Worm (Caenorhabditis elegans): ENCODE measurements around the gene vha-15.

Gene vha-15

ce11 chrX:2246908-2247307, 9.2 kb downstream of the vha-15 start, which contains the start of gene AH9.1:
TSS of gene AH9.1 (minus strand) at chrX:2247008.
- TF ChIP-seq sem-4 (tag; optimal IDR thresholded peaks at IDR 0.05) (no peak), lin-39 (tag; optimal IDR thresholded peaks at IDR 0.05) (no peak)

- TF ChIP-seq nhr-11 (tag; optimal IDR thresholded peaks at IDR 0.05) (no peak), fos-1 (tag; optimal IDR thresholded peaks at IDR 0.05) (no peak), alr-1 (tag; optimal IDR thresholded peaks at IDR 0.05) (no peak), ZK546.5 (tag; optimal IDR thresholded peaks at IDR 0.05) (no peak), elt-1 (tag; optimal IDR thresholded peaks at IDR 0.05) (no peak), ceh-16 (tag; optimal IDR thresholded peaks at IDR 0.05) (no peak), C34F6.9 (tag; optimal IDR thresholded peaks at IDR 0.05) (no peak)
Measured at ce11 chrX:2258001-2258400, 20.3 kb downstream of the vha-15 start, which contains the start of gene crn-4. TSS of gene crn-4 (minus strand) at chrX:2258101.

ce11 chrX:2258404-2258803, 20.7 kb downstream of the vha-15 start:
- TF ChIP-seq ceh-16 (tag; optimal IDR thresholded peaks at IDR 0.05): no peak
- peak; percentile 24 for TF ChIP-seq nhr-129 (tag; optimal IDR thresholded peaks at IDR 0.05)
- peak; percentile 5 for TF ChIP-seq F13H6.1 (tag; optimal IDR thresholded peaks at IDR 0.05)
- no peak for TF ChIP-seq blmp-1 (tag; optimal IDR thresholded peaks at IDR 0.05; ENCODE audit: insufficient read depth)
- peak; percentile 6 for TF ChIP-seq unc-55 (GFP tag; optimal IDR thresholded peaks at IDR 0.05)
- TF ChIP-seq snpc-4 (tag; optimal IDR thresholded peaks at IDR 0.05): no peak
- TF ChIP-seq ztf-1 (GFP tag; conservative IDR thresholded peaks at IDR 0.05): no peak
- peak; percentile 70 for TF ChIP-seq fos-1 (tag; optimal IDR thresholded peaks at IDR 0.05)

- TF ChIP-seq crh-2 (tag; optimal IDR thresholded peaks at IDR 0.05): no peak
- no peak for TF ChIP-seq elt-3 (tag; optimal IDR thresholded peaks at IDR 0.05)
- no peak for TF ChIP-seq egl-27 (tag; optimal IDR thresholded peaks at IDR 0.05)
- TF ChIP-seq dmd-4 (tag; optimal IDR thresholded peaks at IDR 0.05): no peak
- no peak for TF ChIP-seq blmp-1 (tag; optimal IDR thresholded peaks at IDR 0.05; ENCODE audit: insufficient read depth)
- TF ChIP-seq nhr-23 (tag; optimal IDR thresholded peaks at IDR 0.05): no peak
- no peak for TF ChIP-seq elt-1 (tag; optimal IDR thresholded peaks at IDR 0.05)
- no peak for TF ChIP-seq nhr-21 (tag; optimal IDR thresholded peaks at IDR 0.05)
- no peak for TF ChIP-seq ztf-1 (GFP tag; conservative IDR thresholded peaks at IDR 0.05)
- no peak for TF ChIP-seq lin-39 (tag; optimal IDR thresholded peaks at IDR 0.05)
- TF ChIP-seq R02D3.7 (tag; optimal IDR thresholded peaks at IDR 0.05): no peak
Measured at ce11 chrX:2261003-2261402, 23.3 kb downstream of the vha-15 start, which contains the start of gene AH9.3. TSS of gene AH9.3 (minus strand) at chrX:2261103.

- no peak for TF ChIP-seq lin-13 (GFP tag; optimal IDR thresholded peaks at IDR 0.05)
- TF ChIP-seq ZK546.5 (tag; optimal IDR thresholded peaks at IDR 0.05): no peak
- no peak for TF ChIP-seq Y55F3AM.14 (GFP tag; optimal IDR thresholded peaks at IDR 0.05)
- TF ChIP-seq fos-1 (tag; optimal IDR thresholded peaks at IDR 0.05): peak; percentile 20
- no peak for TF ChIP-seq nhr-6 (tag; optimal IDR thresholded peaks at IDR 0.05)
Measured at ce11 chrX:2262420-2262819, 24.7 kb downstream of the vha-15 start.

- TF ChIP-seq mdl-1 (tag; optimal IDR thresholded peaks at IDR 0.05) (peak in 1 of 2 experiments; percentile 7), ama-1 (optimal IDR thresholded peaks at IDR 0.05) (no peak)
Measured at ce11 chrX:2265069-2265468, 27.4 kb downstream of the vha-15 start.

- TF ChIP-seq unc-55 (GFP tag; optimal IDR thresholded peaks at IDR 0.05) (peak; percentile 36), ZK546.5 (tag; optimal IDR thresholded peaks at IDR 0.05) (no peak), lin-13 (GFP tag; optimal IDR thresholded peaks at IDR 0.05) (no peak), ztf-1 (GFP tag; conservative IDR thresholded peaks at IDR 0.05) (no peak), mab-5 (tag; optimal IDR thresholded peaks at IDR 0.05) (peak; percentile 43), nhr-25 (tag; optimal IDR thresholded peaks at IDR 0.05) (no peak), Y55F3AM.14 (GFP tag; optimal IDR thresholded peaks at IDR 0.05) (no peak), alr-1 (tag; optimal IDR thresholded peaks at IDR 0.05) (no peak), nhr-23 (tag; optimal IDR thresholded peaks at IDR 0.05) (no peak), lsy-2 (tag; optimal IDR thresholded peaks at IDR 0.05) (no peak), fos-1 (tag; optimal IDR thresholded peaks at IDR 0.05) (no peak)
Measured at ce11 chrX:2266366-2266765, 28.7 kb downstream of the vha-15 start.
